Fruit fly (Drosophila melanogaster) whole organism, embryonic: Measurements from ENCODE around the gene Sodh1.

Experiments used
- Aef1 ChIP-seq: fragments of 200-800 bp; sonication (Bioruptor generic); IDR thresholded peaks from 3 replicates; pipeline ENCODE4 v1.3.6; 2022; ENCODE audit warnings: missing biosample characterization, missing genetic modification characterization
- Antp ChIP-seq: fragments of 200-800 bp; sonication (Bioruptor generic); optimal IDR thresholded peaks from 3 replicates; lab custom pipeline; 2016; ENCODE audit warnings: missing biosample characterization, missing genetic modification characterization
- Atf3 ChIP-seq: fragments of 200-800 bp; sonication (Bioruptor generic); optimal IDR thresholded peaks from 3 replicates; lab custom pipeline; 2016; ENCODE audit warnings: missing biosample characterization, missing genetic modification characterization
- B-H1 ChIP-seq: fragments of 200-800 bp; sonication (Bioruptor generic); IDR thresholded peaks from 3 replicates; pipeline ENCODE4 v1.3.6; 2022; ENCODE audit warnings: missing biosample characterization, missing genetic modification characterization
- BtbVII ChIP-seq: fragments of 200-800 bp; sonication (Bioruptor generic); optimal IDR thresholded peaks from 3 replicates; lab custom pipeline; 2017; ENCODE audit warnings: missing biosample characterization, mild to moderate bottlenecking, missing genetic modification characterization
- CG10209 ChIP-seq: fragments of 200-800 bp; sonication (Bioruptor generic); optimal IDR thresholded peaks from 3 replicates; lab custom pipeline; 2017; ENCODE audit warnings: missing biosample characterization, mild to moderate bottlenecking, missing genetic modification characterization, missing genetic modification reagents
- CG11723 ChIP-seq: fragments of 200-800 bp; sonication (Bioruptor generic); optimal IDR thresholded peaks from 2 replicates; lab custom pipeline; 2017; ENCODE audit warnings: missing biosample characterization, mild to moderate bottlenecking, missing genetic modification characterization
- CG12299 ChIP-seq: fragments of 200-800 bp; sonication (Bioruptor generic); optimal IDR thresholded peaks from 2 replicates; lab custom pipeline; 2018; ENCODE audit warnings: missing biosample characterization, mild to moderate bottlenecking, missing genetic modification characterization
- CG15269 ChIP-seq: fragments of 200-800 bp; sonication (Bioruptor generic); optimal IDR thresholded peaks from 2 replicates; lab custom pipeline; 2018; ENCODE audit warnings: missing biosample characterization, mild to moderate bottlenecking, missing genetic modification characterization, moderate library complexity
- CG15479 ChIP-seq: fragments of 200-800 bp; sonication (Bioruptor generic); optimal IDR thresholded peaks from 3 replicates; lab custom pipeline; 2019; ENCODE audit warnings: missing biosample characterization, mild to moderate bottlenecking, missing genetic modification characterization, moderate library complexity
- CG15514 ChIP-seq: fragments of 200-800 bp; sonication (Bioruptor generic); optimal IDR thresholded peaks from 3 replicates; lab custom pipeline; 2017; ENCODE audit warnings: missing biosample characterization, missing genetic modification characterization, mild to moderate bottlenecking, moderate library complexity, missing genetic modification reagents
- CG17829 ChIP-seq: fragments of 200-800 bp; optimal IDR thresholded peaks from 2 replicates; lab custom pipeline; 2019; ENCODE audit warnings: missing biosample characterization, mild to moderate bottlenecking, missing genetic modification characterization, moderate library complexity
- CG17912 ChIP-seq: fragments of 200-800 bp; sonication (Bioruptor generic); optimal IDR thresholded peaks from 2 replicates; lab custom pipeline; 2018; ENCODE audit warnings: missing biosample characterization, mild to moderate bottlenecking, missing genetic modification characterization
- CG1792 ChIP-seq: fragments of 200-800 bp; sonication (Bioruptor generic); optimal IDR thresholded peaks from 2 replicates; lab custom pipeline; 2016; ENCODE audit warnings: missing biosample characterization, missing genetic modification characterization
- CG2889 ChIP-seq: fragments of 200-800 bp; sonication (Bioruptor generic); IDR thresholded peaks from 3 replicates; pipeline ENCODE4 v1.3.6; 2022; ENCODE audit warnings: missing biosample characterization, missing genetic modification characterization
- CG32532 ChIP-seq: fragments of 200-800 bp; sonication (Bioruptor generic); IDR thresholded peaks from 2 replicates; pipeline ENCODE4 v1.3.6; 2022; ENCODE audit warnings: missing biosample characterization, missing genetic modification characterization
- CG3281 ChIP-seq: fragments of 200-800 bp; sonication (Bioruptor generic); optimal IDR thresholded peaks from 3 replicates; lab custom pipeline; 2017; ENCODE audit warnings: missing biosample characterization, mild to moderate bottlenecking, missing genetic modification characterization
- CG34376 ChIP-seq: fragments of 200-800 bp; sonication (Bioruptor generic); optimal IDR thresholded peaks from 2 replicates; lab custom pipeline; 2018; ENCODE audit warnings: missing biosample characterization, mild to moderate bottlenecking, missing genetic modification characterization
- CG5180 ChIP-seq: fragments of 200-800 bp; sonication (Bioruptor generic); optimal IDR thresholded peaks from 3 replicates; lab custom pipeline; 2017; ENCODE audit warnings: missing biosample characterization, missing genetic modification characterization, mild to moderate bottlenecking, moderate library complexity, missing genetic modification reagents
- CG6175 ChIP-seq: fragments of 200-800 bp; sonication (Bioruptor generic); IDR thresholded peaks from 3 replicates; pipeline ENCODE4 v1.3.6; 2022; ENCODE audit warnings: missing biosample characterization, missing genetic modification characterization
- CG8290 ChIP-seq, 3 experiments: fragments of 200-800 bp; sonication (Bioruptor generic); optimal IDR thresholded peaks; 2 replicates each; lab custom pipeline; 2016 to 2019; ENCODE audit warnings: missing biosample characterization in 3 of 3, missing genetic modification characterization in 3 of 3, mild to moderate bottlenecking in 2 of 3, moderate library complexity in 1 of 3
- CG8924 ChIP-seq: fragments of 200-800 bp; optimal IDR thresholded peaks from 3 replicates; lab custom pipeline; 2019; ENCODE audit warnings: missing biosample characterization, mild to moderate bottlenecking, missing genetic modification characterization, moderate library complexity
- CG9727 ChIP-seq: fragments of 200-800 bp; sonication (Bioruptor generic); optimal IDR thresholded peaks from 3 replicates; lab custom pipeline; 2017; ENCODE audit warnings: missing biosample characterization, mild to moderate bottlenecking, missing genetic modification characterization
- CG9876 ChIP-seq: fragments of 200-800 bp; sonication (Bioruptor generic); optimal IDR thresholded peaks from 2 replicates; lab custom pipeline; 2016; ENCODE audit warnings: missing biosample characterization, missing genetic modification characterization
- CkIIα-i1 ChIP-seq: fragments of 200-800 bp; sonication (Bioruptor generic); IDR thresholded peaks from 2 replicates; pipeline ENCODE4 v1.3.6; 2022; ENCODE audit warnings: missing biosample characterization, missing genetic modification characterization
- Dip3 ChIP-seq: fragments of 200-800 bp; sonication (Bioruptor generic); optimal IDR thresholded peaks from 3 replicates; lab custom pipeline; 2016; ENCODE audit warnings: missing biosample characterization, missing genetic modification characterization
- Dp ChIP-seq: fragments of 200-800 bp; sonication (Bioruptor generic); optimal IDR thresholded peaks from 2 replicates; lab custom pipeline; 2018; ENCODE audit warnings: missing biosample characterization, mild to moderate bottlenecking, missing genetic modification characterization, moderate library complexity
- Eip74EF ChIP-seq, 2 experiments: fragments of 200-800 bp in 1 of 2; fragments of >200 bp in 1 of 2; sonication (Bioruptor generic) in 1 of 2; optimal IDR thresholded peaks; 2 replicates each; lab custom pipeline; 2017 to 2019; ENCODE audit warnings: missing biosample characterization in 2 of 2, missing genetic modification characterization in 2 of 2, mild to moderate bottlenecking in 1 of 2, moderate library complexity in 1 of 2
- GATAe ChIP-seq: fragments of 200-800 bp; sonication (Bioruptor generic); conservative IDR thresholded peaks from 2 replicates; pipeline ENCODE4 v1.3.6; 2022; ENCODE audit warnings: missing biosample characterization, missing genetic modification characterization
- Hey ChIP-seq: fragments of 200-800 bp; sonication (Bioruptor generic); optimal IDR thresholded peaks from 3 replicates; lab custom pipeline; 2018; ENCODE audit warnings: missing biosample characterization, mild to moderate bottlenecking, missing genetic modification characterization
- Myb ChIP-seq: fragments of 200-800 bp; sonication (Bioruptor generic); optimal IDR thresholded peaks from 2 replicates; lab custom pipeline; 2016; ENCODE audit warnings: missing biosample characterization, missing genetic modification characterization
- Neu2 ChIP-seq: fragments of 200-800 bp; sonication (Bioruptor generic); optimal IDR thresholded peaks from 3 replicates; lab custom pipeline; 2016; ENCODE audit warnings: missing biosample characterization, missing genetic modification characterization, borderline replicate concordance
- Nf-YB ChIP-seq: fragments of 200-800 bp; sonication (Bioruptor generic); optimal IDR thresholded peaks from 3 replicates; lab custom pipeline; 2019; ENCODE audit warnings: missing biosample characterization, mild to moderate bottlenecking, missing genetic modification characterization, moderate library complexity
- Trl ChIP-seq, 3 experiments: fragments of >200 bp in 2 of 3; fragments of 200-800 bp in 1 of 3; sonication (Bioruptor generic) in 1 of 3; optimal IDR thresholded peaks; 2 replicates in 1 of 3; 3 replicates in 2 of 3; lab custom pipeline; 2016 to 2017; ENCODE audit warnings: missing biosample characterization in 1 of 3, missing genetic modification characterization in 1 of 3
- Xrp1 ChIP-seq: fragments of 200-800 bp; sonication (Bioruptor generic); IDR thresholded peaks from 2 replicates; pipeline ENCODE4 v1.3.6; 2022; ENCODE audit warnings: missing biosample characterization, missing genetic modification characterization
- ara ChIP-seq: fragments of 200-800 bp; sonication (Bioruptor generic); IDR thresholded peaks from 2 replicates; pipeline ENCODE4 v1.3.6; 2022; ENCODE audit warnings: missing biosample characterization, missing genetic modification characterization
- ci ChIP-seq: fragments of 200-800 bp; sonication (Bioruptor generic); IDR thresholded peaks from 3 replicates; pipeline ENCODE4 v1.3.6; 2022; ENCODE audit warnings: missing biosample characterization, missing genetic modification characterization
- disco-r ChIP-seq: fragments of 200-800 bp; sonication (Bioruptor generic); optimal IDR thresholded peaks from 2 replicates; lab custom pipeline; 2016; ENCODE audit warnings: missing biosample characterization, missing genetic modification characterization
- ftz-f1 ChIP-seq: fragments of 200-800 bp; sonication (Bioruptor generic); optimal IDR thresholded peaks from 2 replicates; lab custom pipeline; 2016; ENCODE audit warnings: missing biosample characterization, missing genetic modification characterization
- gcm ChIP-seq: fragments of 200-800 bp; sonication (Bioruptor generic); optimal IDR thresholded peaks from 2 replicates; lab custom pipeline; 2019; ENCODE audit warnings: missing biosample characterization, mild to moderate bottlenecking, missing genetic modification characterization, moderate library complexity
- gcm2 ChIP-seq: fragments of 200-800 bp; sonication (Bioruptor generic); optimal IDR thresholded peaks from 2 replicates; lab custom pipeline; 2016; ENCODE audit warnings: missing biosample characterization, missing genetic modification characterization
- grn ChIP-seq: fragments of 200-800 bp; sonication (Bioruptor generic); optimal IDR thresholded peaks from 3 replicates; lab custom pipeline; 2017; ENCODE audit warnings: missing biosample characterization, missing genetic modification characterization
- jumu ChIP-seq: fragments of 200-800 bp; sonication (Bioruptor generic); optimal IDR thresholded peaks from 3 replicates; lab custom pipeline; 2016; ENCODE audit warnings: missing biosample characterization, missing genetic modification characterization
- mirr ChIP-seq: fragments of 200-800 bp; sonication (Bioruptor generic); optimal IDR thresholded peaks from 3 replicates; lab custom pipeline; 2018; ENCODE audit warnings: missing biosample characterization, mild to moderate bottlenecking, missing genetic modification characterization
- odd ChIP-seq: fragments of 200-800 bp; sonication (Bioruptor generic); optimal IDR thresholded peaks from 2 replicates; lab custom pipeline; 2017; ENCODE audit warnings: missing biosample characterization, mild to moderate bottlenecking, missing genetic modification characterization
- ro ChIP-seq: fragments of 200-800 bp; sonication (Bioruptor generic); IDR thresholded peaks from 2 replicates; pipeline ENCODE4 v1.3.6; 2022; ENCODE audit warnings: missing biosample characterization, missing genetic modification characterization
- so ChIP-seq: fragments of 200-800 bp; sonication (Bioruptor generic); IDR thresholded peaks from 3 replicates; pipeline ENCODE4 v1.3.6; 2022; ENCODE audit warnings: missing biosample characterization, missing genetic modification characterization
- sob ChIP-seq: fragments of 200-800 bp; sonication (Bioruptor generic); IDR thresholded peaks from 2 replicates; pipeline ENCODE4 v1.3.6; 2022; ENCODE audit warnings: missing biosample characterization, missing genetic modification characterization
- sr ChIP-seq: fragments of 200-800 bp; sonication (Bioruptor generic); IDR thresholded peaks from 3 replicates; pipeline ENCODE4 v1.3.6; 2022; ENCODE audit warnings: missing biosample characterization, missing genetic modification characterization
- ssp ChIP-seq: fragments of 200-800 bp; sonication (Bioruptor generic); IDR thresholded peaks from 2 replicates; pipeline ENCODE4 v1.3.6; 2022; ENCODE audit warnings: missing biosample characterization, missing genetic modification characterization
- trh ChIP-seq: fragments of 200-800 bp; sonication (Bioruptor generic); optimal IDR thresholded peaks from 2 replicates; lab custom pipeline; 2016; ENCODE audit warnings: missing biosample characterization, missing genetic modification characterization

Sodh1 gene

DNA sequence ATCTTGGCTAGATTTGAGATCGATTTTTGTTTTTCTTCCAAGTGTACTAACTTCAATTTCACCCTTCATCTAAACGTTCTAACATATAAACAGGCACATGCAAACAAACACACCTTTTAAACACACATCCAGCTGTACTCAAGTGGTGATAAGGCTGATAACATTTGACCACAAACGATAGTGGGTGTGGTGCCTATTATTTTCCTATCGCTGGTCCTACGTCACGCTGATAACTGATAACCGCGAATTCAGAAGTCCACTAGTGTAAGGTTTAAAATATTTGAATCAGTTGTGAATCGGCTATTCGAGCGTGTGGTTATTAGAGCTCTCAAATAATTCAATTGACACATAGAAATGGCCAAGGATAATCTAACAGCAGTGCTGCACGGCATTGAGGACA, at the start of gene Sodh1:
TSS of gene Sodh1 (plus strand) at position 94 of the 400 bp plus-strand sequence.
- no peak for TF ChIP-seq Xrp1
- peak; percentile 62 for TF ChIP-seq Hey
- no peak for TF ChIP-seq gcm2 (GFP tag; lab: Kevin White, UChicago)
- TF ChIP-seq CG9876: no peak
- no peak for TF ChIP-seq jumu
- no peak for TF ChIP-seq odd (GFP tag; lab: Kevin White, UChicago)
- TF ChIP-seq CG3281 (GFP tag; lab: Kevin White, UChicago): no peak
- no peak for TF ChIP-seq CG11723 (GFP tag; lab: Kevin White, UChicago)
- no peak for TF ChIP-seq Myb
- no peak for TF ChIP-seq Trl (optimal IDR thresholded peaks at IDR 0.05; lab: Kevin White, UChicago)
- no peak for TF ChIP-seq Trl (GFP tag; optimal IDR thresholded peaks at IDR 0.05; lab: Kevin White, UChicago)
- TF ChIP-seq Neu2 (GFP tag; lab: Kevin White, UChicago): no peak
- no peak for TF ChIP-seq CG1792 (GFP tag; lab: Kevin White, UChicago)
- TF ChIP-seq CG34376: peak; percentile 64
- TF ChIP-seq Aef1 (GFP tag; lab: Robert Waterston, UW): no peak
- TF ChIP-seq Dp (GFP tag; lab: Kevin White, UChicago): no peak
- no peak for TF ChIP-seq ftz-f1
- TF ChIP-seq CG12299 (tag; lab: Kevin White, UChicago): no peak
- TF ChIP-seq CG8290 (GFP tag; optimal IDR thresholded peaks at IDR 0.05; lab: Kevin White, UChicago): no peak
- TF ChIP-seq CG8290 (tag; optimal IDR thresholded peaks at IDR 0.05; lab: Kevin White, UChicago): no peak
- TF ChIP-seq mirr (GFP tag; lab: Kevin White, UChicago): peak; percentile 73
- TF ChIP-seq CG17912: no peak
- no peak for TF ChIP-seq CkIIα-i1 (GFP tag; lab: Robert Waterston, UW)
- TF ChIP-seq BtbVII (GFP tag; lab: Kevin White, UChicago): peak; percentile 8
- TF ChIP-seq Atf3 (GFP tag; lab: Kevin White, UChicago): no peak
- TF ChIP-seq disco-r (GFP tag; lab: Kevin White, UChicago): no peak
- no peak for TF ChIP-seq Dip3 (GFP tag; lab: Kevin White, UChicago)
- TF ChIP-seq sob (GFP tag; lab: Robert Waterston, UW): no peak
- TF ChIP-seq ro: no peak
- TF ChIP-seq B-H1 (GFP tag; lab: Robert Waterston, UW): no peak
- TF ChIP-seq gcm (GFP tag; lab: Kevin White, UChicago): no peak
- no peak for TF ChIP-seq trh
- TF ChIP-seq Antp: no peak
- no peak for TF ChIP-seq CG10209
- TF ChIP-seq CG8924 (tag; lab: Kevin White, UChicago): no peak
- no peak for TF ChIP-seq CG5180
- peak; percentile 79 for TF ChIP-seq GATAe (GFP tag; lab: Robert Waterston, UW)
- TF ChIP-seq CG9727 (GFP tag; lab: Kevin White, UChicago): no peak
- no peak for TF ChIP-seq Eip74EF (GFP tag; optimal IDR thresholded peaks at IDR 0.05; lab: Kevin White, UChicago)
- TF ChIP-seq CG15479 (GFP tag; lab: Kevin White, UChicago): peak; percentile 33
- no peak for TF ChIP-seq CG6175
- TF ChIP-seq CG32532 (GFP tag; lab: Robert Waterston, UW): no peak
- TF ChIP-seq ci (GFP tag; lab: Robert Waterston, UW): no peak
- no peak for TF ChIP-seq Nf-YB (GFP tag; lab: Kevin White, UChicago)
- TF ChIP-seq CG15514 (GFP tag; lab: Kevin White, UChicago): peak; percentile 3
- TF ChIP-seq CG2889 (GFP tag; lab: Robert Waterston, UW): no peak
- TF ChIP-seq sr: no peak
- TF ChIP-seq grn (GFP tag; lab: Kevin White, UChicago): peak; percentile 68
- TF ChIP-seq CG17829 (tag; lab: Kevin White, UChicago): no peak
- no peak for TF ChIP-seq CG15269 (tag; lab: Kevin White, UChicago)
- no peak for TF ChIP-seq so (GFP tag; lab: Robert Waterston, UW)
- TF ChIP-seq ssp: no peak
- TF ChIP-seq ara (GFP tag; lab: Robert Waterston, UW): no peak
